Fruit fly (Drosophila melanogaster): ENCODE measurements around the gene CG8750.

Gene CG8750

DNA sequence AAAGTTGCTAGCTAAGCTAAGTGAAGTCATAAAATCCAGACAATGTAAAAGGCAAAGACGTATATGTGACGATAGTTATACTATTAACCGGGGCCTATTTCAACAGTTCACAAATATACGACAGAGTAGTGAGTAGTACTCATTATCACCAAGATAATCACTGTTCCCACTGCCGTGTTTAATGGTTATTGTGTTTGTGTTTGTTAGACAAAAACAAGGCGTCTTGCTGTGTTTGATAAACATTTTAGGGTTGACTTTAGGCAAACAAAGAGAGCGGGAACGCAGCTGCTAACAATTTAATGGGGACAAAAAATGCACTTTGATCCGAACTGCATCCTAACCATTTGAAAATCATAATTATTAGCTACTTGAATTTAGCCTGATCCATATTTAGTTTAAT is 22.7 kb upstream of the CG8750 start:
- TF ChIP-seq pb (GFP tag; optimal IDR thresholded peaks at IDR 0.05) (peak; percentile 40), CG1792 (GFP tag; optimal IDR thresholded peaks at IDR 0.05) (peak; percentile 75), tna (GFP tag; IDR thresholded peaks at IDR 0.05; ENCODE audit: partially characterized antibody) (no peak), CG14710 (tag; optimal IDR thresholded peaks at IDR 0.05) (peak; percentile 83), CG9727 (GFP tag; optimal IDR thresholded peaks at IDR 0.05) (peak; percentile 31), CG9876 (GFP tag; optimal IDR thresholded peaks at IDR 0.05) (no peak), H15 (GFP tag; IDR thresholded peaks at IDR 0.05) (no peak), vvl (GFP tag; IDR thresholded peaks at IDR 0.05) (no peak), fru (optimal IDR thresholded peaks at IDR 0.05) (no peak), exex (tag; optimal IDR thresholded peaks at IDR 0.05) (peak; percentile 50), MBD-R2 (GFP tag; IDR thresholded peaks at IDR 0.05) (no peak), HLHmδ (GFP tag; optimal IDR thresholded peaks at IDR 0.05) (peak; percentile 87), Mes4 (GFP tag; optimal IDR thresholded peaks at IDR 0.05) (peak; percentile 69), CG16779 (GFP tag; IDR thresholded peaks at IDR 0.05) (no peak), HmgZ (tag; optimal IDR thresholded peaks at IDR 0.05) (peak; percentile 54), Nf-YB (GFP tag; optimal IDR thresholded peaks at IDR 0.05) (peak; percentile 56), CG7372 (GFP tag; IDR thresholded peaks at IDR 0.05) (no peak), Bteb2 (GFP tag; optimal IDR thresholded peaks at IDR 0.05) (peak; percentile 24), Hr39 (optimal IDR thresholded peaks at IDR 0.05) (no peak), CG15011 (GFP tag; optimal IDR thresholded peaks at IDR 0.05) (peak; percentile 59), danr (GFP tag; IDR thresholded peaks at IDR 0.05) (no peak), NfI (GFP tag; optimal IDR thresholded peaks at IDR 0.05) (peak; percentile 30), cg (GFP tag; optimal IDR thresholded peaks at IDR 0.05) (peak; percentile 5), Oaz (GFP tag; IDR thresholded peaks at IDR 0.05) (no peak), gsb-n (tag; optimal IDR thresholded peaks at IDR 0.05) (peak; percentile 92), so (GFP tag; IDR thresholded peaks at IDR 0.05) (no peak), row (GFP tag; IDR thresholded peaks at IDR 0.05) (no peak), mam (GFP tag; optimal IDR thresholded peaks at IDR 0.05) (no peak), CG15479 (GFP tag; optimal IDR thresholded peaks at IDR 0.05) (peak; percentile 54), wor (GFP tag; IDR thresholded peaks at IDR 0.05) (no peak), CG9817 (tag; optimal IDR thresholded peaks at IDR 0.05) (no peak), CG8388 (GFP tag; optimal IDR thresholded peaks at IDR 0.05) (peak; percentile 59), CG4820 (GFP tag; optimal IDR thresholded peaks at IDR 0.05) (peak; percentile 62), E2f2 (GFP tag; IDR thresholded peaks at IDR 0.05) (no peak), Bgb (GFP tag; IDR thresholded peaks at IDR 0.05; ENCODE audit: partially characterized antibody) (no peak), ac (GFP tag; optimal IDR thresholded peaks at IDR 0.05) (peak; percentile 94), CG7963 (GFP tag; IDR thresholded peaks at IDR 0.05; ENCODE audit: partially characterized antibody) (no peak), lbe (GFP tag; optimal IDR thresholded peaks at IDR 0.05) (no peak), ERR (GFP tag; optimal IDR thresholded peaks at IDR 0.05) (no peak), HLH4C (GFP tag; IDR thresholded peaks at IDR 0.05; ENCODE audit: partially characterized antibody) (no peak), YL-1 (GFP tag; optimal IDR thresholded peaks at IDR 0.05) (peak; percentile 54), CG3281 (GFP tag; optimal IDR thresholded peaks at IDR 0.05) (no peak), CG34376 (GFP tag; optimal IDR thresholded peaks at IDR 0.05) (no peak), Hey (tag; optimal IDR thresholded peaks at IDR 0.05) (peak; percentile 49), CG4424 (GFP tag; optimal IDR thresholded peaks at IDR 0.05) (peak; percentile 64), CG6254 (GFP tag; optimal IDR thresholded peaks at IDR 0.05) (peak; percentile 74), Lim3 (GFP tag; IDR thresholded peaks at IDR 0.05) (no peak), CG18599 (GFP tag; optimal IDR thresholded peaks at IDR 0.05) (peak; percentile 58), bcd (GFP tag; optimal IDR thresholded peaks at IDR 0.05) (peak; percentile 41), NFAT (GFP tag; IDR thresholded peaks at IDR 0.05) (no peak), hbn (GFP tag; IDR thresholded peaks at IDR 0.05; ENCODE audit: partially characterized antibody) (no peak), CG4282 (GFP tag; optimal IDR thresholded peaks at IDR 0.05) (no peak)

Data from whole organism, embryonic.